Comparison of ENCODE assay signal across 6 worm cellular contexts in the genomic region with DNA sequence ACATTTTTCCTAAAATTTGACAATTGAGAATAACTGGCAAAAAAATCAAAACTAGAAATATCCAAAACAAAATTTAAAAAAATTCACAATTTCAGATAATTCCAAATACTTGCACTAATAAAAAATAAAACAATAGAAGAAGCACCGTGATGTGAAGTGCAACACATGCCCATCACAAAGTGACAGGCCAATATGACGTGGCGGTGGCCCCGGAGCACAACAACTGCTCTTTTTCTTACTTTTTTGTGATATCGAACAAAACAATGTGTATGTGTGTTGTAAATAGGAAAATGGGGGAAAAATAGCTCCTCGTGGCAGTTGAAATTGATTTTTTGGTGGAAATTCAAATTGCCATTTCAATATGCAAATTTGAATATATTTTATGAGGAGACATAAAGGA.
TF ChIP-seq lines count a peak whose summit lies in the region.

No protein-coding gene starts in this region.

TF ChIP-seq in whole organism, L1 larva, 84 proteins besides CTCF, POLR2A, EP300 and RAD21 (continues in another document):
- peak; percentile 24 for TF ChIP-seq nhr-71 (tag; optimal IDR thresholded peaks at IDR 0.05; lab: Kevin White, UChicago)
- TF ChIP-seq mdl-1 (tag; optimal IDR thresholded peaks at IDR 0.05; lab: Kevin White, UChicago), result peak in 1 of 2 experiments; percentile 14
- peak; percentile 1 for TF ChIP-seq snu-23 (GFP tag; optimal IDR thresholded peaks at IDR 0.05; lab: Kevin White, UChicago)
- TF ChIP-seq unc-130 (tag; optimal IDR thresholded peaks at IDR 0.05; lab: Kevin White, UChicago), result no peak
- TF ChIP-seq sup-37 (GFP tag; optimal IDR thresholded peaks at IDR 0.05; lab: Kevin White, UChicago), result no peak
- TF ChIP-seq F16B12.6 (tag; optimal IDR thresholded peaks at IDR 0.05; lab: Kevin White, UChicago), result no peak
- TF ChIP-seq ceh-63 (GFP tag; optimal IDR thresholded peaks at IDR 0.05; lab: Kevin White, UChicago), result no peak
- no peak for TF ChIP-seq C16A3.4 (tag; optimal IDR thresholded peaks at IDR 0.05; lab: Kevin White, UChicago)
- no peak for TF ChIP-seq hpl-2 (GFP tag; optimal IDR thresholded peaks at IDR 0.05; lab: Kevin White, UChicago)
- TF ChIP-seq efl-1 (optimal IDR thresholded peaks at IDR 0.05; lab: Kevin White, UChicago), result no peak
- peak in 1 of 2 experiments; percentile 56 for TF ChIP-seq efl-1 (GFP tag; optimal IDR thresholded peaks at IDR 0.05 in 1 of 2; lab: Kevin White, UChicago)
- peak; percentile 69 for TF ChIP-seq rnt-1 (tag; optimal IDR thresholded peaks at IDR 0.05; lab: Kevin White, UChicago)
- TF ChIP-seq lin-14 (GFP tag; optimal IDR thresholded peaks at IDR 0.05; lab: Kevin White, UChicago), result peak; percentile 51
- TF ChIP-seq egl-27 (tag; optimal IDR thresholded peaks at IDR 0.05; lab: Kevin White, UChicago), result no peak

TF ChIP-seq in whole organism, L2 larva, 48 proteins besides CTCF, POLR2A, EP300 and RAD21:
- TF ChIP-seq aly-2 (tag; optimal IDR thresholded peaks at IDR 0.05; lab: Kevin White, UChicago) (no peak), peb-1 (tag; optimal IDR thresholded peaks at IDR 0.05; lab: Kevin White, UChicago) (no peak), C34F6.9 (tag; optimal IDR thresholded peaks at IDR 0.05; lab: Kevin White, UChicago) (peak; percentile 33), nhr-129 (tag; optimal IDR thresholded peaks at IDR 0.05; lab: Kevin White, UChicago) (peak; percentile 34), alr-1 (tag; optimal IDR thresholded peaks at IDR 0.05; lab: Kevin White, UChicago) (no peak), crh-2 (tag; optimal IDR thresholded peaks at IDR 0.05; lab: Kevin White, UChicago) (peak; percentile 60), mbf-1 (tag; optimal IDR thresholded peaks at IDR 0.05; lab: Kevin White, UChicago) (no peak), gmeb-1 (tag; optimal IDR thresholded peaks at IDR 0.05; lab: Kevin White, UChicago) (no peak)
TF ChIP-seq in whole organism, L2 larva: peak in this region for 3.

TF ChIP-seq in whole organism, L4 larva, 104 proteins besides CTCF, POLR2A, EP300 and RAD21:
- TF ChIP-seq gei-8 (GFP tag; optimal IDR thresholded peaks at IDR 0.05; lab: Kevin White, UChicago) (no peak), daf-16 (GFP tag; optimal IDR thresholded peaks at IDR 0.05; lab: Kevin White, UChicago) (peak in 1 of 2 experiments; percentile 58), daf-16 (tag; optimal IDR thresholded peaks at IDR 0.05; lab: Kevin White, UChicago) (no peak), T20F7.1 (GFP tag; optimal IDR thresholded peaks at IDR 0.05; lab: Kevin White, UChicago) (peak; percentile 13), dve-1 (tag; optimal IDR thresholded peaks at IDR 0.05; lab: Kevin White, UChicago; ENCODE audit: insufficient read depth) (peak; percentile 16), hlh-11 (tag; optimal IDR thresholded peaks at IDR 0.05; lab: Kevin White, UChicago) (peak; percentile 44), dmd-6 (GFP tag; IDR thresholded peaks at IDR 0.05; lab: Robert Waterston, UW) (peak; percentile 86)

TF ChIP-seq in whole organism, late embryonic, 69 proteins besides CTCF, POLR2A, EP300 and RAD21:
- TF ChIP-seq unc-55 (GFP tag; optimal IDR thresholded peaks at IDR 0.05; lab: Kevin White, UChicago) (peak; percentile 96), ttx-3 (tag; optimal IDR thresholded peaks at IDR 0.05; lab: Kevin White, UChicago) (no peak), hlh-13 (GFP tag; optimal IDR thresholded peaks at IDR 0.05; lab: Kevin White, UChicago) (no peak), lin-11 (tag; optimal IDR thresholded peaks at IDR 0.05; lab: Kevin White, UChicago) (no peak), nfya-1 (tag; optimal IDR thresholded peaks at IDR 0.05; lab: Kevin White, UChicago) (no peak), eyg-1 (tag; optimal IDR thresholded peaks at IDR 0.05; lab: Kevin White, UChicago) (no peak)

TF ChIP-seq in whole organism, mixed stage, embryonic, 35 proteins besides CTCF, POLR2A, EP300 and RAD21:
- peak; percentile 89 for TF ChIP-seq unc-62 (GFP tag; optimal IDR thresholded peaks at IDR 0.05; lab: Kevin White, UChicago)
- peak; percentile 97 for TF ChIP-seq hlh-1 (tag; optimal IDR thresholded peaks at IDR 0.05; lab: Kevin White, UChicago)
- TF ChIP-seq blmp-1 (tag; optimal IDR thresholded peaks at IDR 0.05; lab: Kevin White, UChicago), result no peak
- TF ChIP-seq mab-5 (tag; optimal IDR thresholded peaks at IDR 0.05; lab: Kevin White, UChicago), result no peak

TF ChIP-seq in whole organism, young adult, 124 proteins besides CTCF, POLR2A, EP300 and RAD21:
- TF ChIP-seq akir-1 (GFP tag; optimal IDR thresholded peaks at IDR 0.05; lab: Kevin White, UChicago), result no peak
- no peak for TF ChIP-seq ceh-40 (GFP tag; IDR thresholded peaks at IDR 0.05; lab: Robert Waterston, UW)
- peak; percentile 8 for TF ChIP-seq ztf-22 (GFP tag; optimal IDR thresholded peaks at IDR 0.05; lab: Kevin White, UChicago)
- TF ChIP-seq let-607 (tag; optimal IDR thresholded peaks at IDR 0.05; lab: Kevin White, UChicago), result peak; percentile 88 to 95
- TF ChIP-seq snpc-4 (GFP tag; optimal IDR thresholded peaks at IDR 0.05; lab: Kevin White, UChicago), result no peak
- TF ChIP-seq snpc-4 (tag; optimal IDR thresholded peaks at IDR 0.05; lab: Kevin White, UChicago), result peak in 1 of 4 experiments; percentile 50
- 0 out of 2 replicates have a peak, but pooled peaks have one; percentile 46 for TF ChIP-seq lir-1 (GFP tag; conservative IDR thresholded peaks at IDR 0.05; lab: Robert Waterston, UW)
- TF ChIP-seq nhr-80 (tag; optimal IDR thresholded peaks at IDR 0.05; lab: Kevin White, UChicago), result peak; percentile 88
- no peak for TF ChIP-seq cebp-1 (GFP tag; IDR thresholded peaks at IDR 0.05; lab: Robert Waterston, UW)
- peak; percentile 23 for TF ChIP-seq cebp-1 (tag; optimal IDR thresholded peaks at IDR 0.05; lab: Kevin White, UChicago)
- TF ChIP-seq F49E8.2 (tag; optimal IDR thresholded peaks at IDR 0.05; lab: Kevin White, UChicago; ENCODE audit: insufficient read depth), result no peak
- no peak for TF ChIP-seq F22D6.2 (tag; optimal IDR thresholded peaks at IDR 0.05; lab: Kevin White, UChicago)
- peak; percentile 7 for TF ChIP-seq attf-5 (GFP tag; optimal IDR thresholded peaks at IDR 0.05; lab: Kevin White, UChicago)
- TF ChIP-seq pha-4 (tag; optimal IDR thresholded peaks at IDR 0.05; lab: Kevin White, UChicago), result no peak
- TF ChIP-seq F10E7.11 (tag; optimal IDR thresholded peaks at IDR 0.05; lab: Kevin White, UChicago), result no peak
- no peak for TF ChIP-seq mes-4 (tag; optimal IDR thresholded peaks at IDR 0.05; lab: Kevin White, UChicago)
- TF ChIP-seq dox-1 (GFP tag; IDR thresholded peaks at IDR 0.05; lab: Robert Waterston, UW), result peak; percentile 45; the same call in 1 of the 2 replicates
- TF ChIP-seq unc-62 (GFP tag; optimal IDR thresholded peaks at IDR 0.05; lab: Kevin White, UChicago), result peak; percentile 91
TF ChIP-seq in whole organism, young adult: peak in this region for 9.
